Fruit fly (Drosophila melanogaster): ENCODE data around the gene CG3626.

CG3626 gene

DNA sequence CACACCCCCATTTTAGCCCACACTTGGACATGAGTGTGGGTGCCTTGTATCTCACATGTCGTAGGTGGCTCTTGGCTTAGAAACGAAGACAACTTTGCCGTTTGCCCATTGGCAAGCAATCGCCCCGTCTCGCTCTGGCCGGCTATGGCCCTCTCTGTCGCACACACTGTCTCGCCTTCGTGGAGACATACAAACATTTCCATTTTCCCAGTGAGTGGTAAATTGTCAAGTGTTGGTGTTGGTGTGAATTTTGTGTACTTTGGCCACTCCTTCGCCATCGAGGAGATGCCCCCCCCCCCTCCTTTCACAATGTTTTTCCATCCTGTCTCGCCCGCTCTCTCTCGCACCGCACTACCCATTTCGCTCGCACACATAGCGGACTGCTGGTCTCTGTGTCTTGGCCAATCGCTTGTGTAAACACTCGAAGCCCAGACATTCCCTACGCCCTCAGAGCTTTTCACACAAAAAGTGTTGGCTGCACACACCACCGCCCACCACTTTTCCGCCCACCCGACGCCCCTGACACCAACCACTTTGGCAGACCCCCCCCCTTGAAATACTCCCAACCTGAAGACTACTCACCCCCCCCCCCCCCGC, 54.0 kb downstream of the CG3626 start:
- TF ChIP-seq CG7045 (GFP tag; optimal IDR thresholded peaks at IDR 0.05) = no peak
- no peak for TF ChIP-seq CG1620 (GFP tag; optimal IDR thresholded peaks at IDR 0.05)
- no peak for TF ChIP-seq CG12768 (GFP tag; optimal IDR thresholded peaks at IDR 0.05)
- no peak for TF ChIP-seq CG14711 (tag; optimal IDR thresholded peaks at IDR 0.05)
- TF ChIP-seq toe (GFP tag; optimal IDR thresholded peaks at IDR 0.05) = no peak
- no peak for TF ChIP-seq kay (GFP tag; ENCODE audit: borderline replicate concordance)
- TF ChIP-seq CG11617 (GFP tag; optimal IDR thresholded peaks at IDR 0.05) = no peak
- no peak for TF ChIP-seq Hr96 (GFP tag; optimal IDR thresholded peaks at IDR 0.05)
- TF ChIP-seq tj (GFP tag; optimal IDR thresholded peaks at IDR 0.05) = no peak
- no peak for TF ChIP-seq CG5204 (GFP tag; optimal IDR thresholded peaks at IDR 0.05)
